Worm (Caenorhabditis elegans): ENCODE measurements around the gene nhr-31.

nhr-31 gene

DNA sequence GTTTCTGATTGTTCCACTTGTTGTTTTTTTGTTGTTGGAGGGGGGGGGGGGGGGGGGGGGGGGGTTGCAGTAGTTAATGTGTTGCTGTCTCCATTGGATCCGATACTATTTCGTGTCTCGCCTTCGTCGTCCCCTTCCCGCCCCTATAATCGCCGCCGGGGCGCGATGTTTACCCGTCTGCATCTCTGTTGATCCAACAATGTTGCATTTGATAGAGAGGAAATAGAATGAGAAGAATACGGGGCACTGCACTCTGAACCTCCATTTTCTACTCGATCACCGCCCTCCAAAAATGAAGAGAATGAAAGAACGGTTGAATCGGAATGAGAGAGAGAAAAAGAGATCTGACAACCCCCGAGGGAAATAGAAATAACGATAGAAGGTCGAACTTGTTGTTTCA lies 38.4 kb upstream of the nhr-31 start:
- TF ChIP-seq nhr-43 (tag; optimal IDR thresholded peaks at IDR 0.05; ENCODE audit: poor library complexity, severe bottlenecking) (peak; percentile 24), ZK546.5 (tag; optimal IDR thresholded peaks at IDR 0.05) (no peak), ceh-28 (tag; optimal IDR thresholded peaks at IDR 0.05) (no peak), ama-1 (optimal IDR thresholded peaks at IDR 0.05) (no peak), pha-4 (tag; optimal IDR thresholded peaks at IDR 0.05) (peak; percentile 10), nhr-23 (tag; optimal IDR thresholded peaks at IDR 0.05) (peak; percentile 64), lin-39 (tag; optimal IDR thresholded peaks at IDR 0.05) (peak; percentile 27), nhr-25 (tag; optimal IDR thresholded peaks at IDR 0.05) (peak; percentile 59), nfya-1 (tag; optimal IDR thresholded peaks at IDR 0.05; ENCODE audit: insufficient read depth) (peak; percentile 22)

DNA sequence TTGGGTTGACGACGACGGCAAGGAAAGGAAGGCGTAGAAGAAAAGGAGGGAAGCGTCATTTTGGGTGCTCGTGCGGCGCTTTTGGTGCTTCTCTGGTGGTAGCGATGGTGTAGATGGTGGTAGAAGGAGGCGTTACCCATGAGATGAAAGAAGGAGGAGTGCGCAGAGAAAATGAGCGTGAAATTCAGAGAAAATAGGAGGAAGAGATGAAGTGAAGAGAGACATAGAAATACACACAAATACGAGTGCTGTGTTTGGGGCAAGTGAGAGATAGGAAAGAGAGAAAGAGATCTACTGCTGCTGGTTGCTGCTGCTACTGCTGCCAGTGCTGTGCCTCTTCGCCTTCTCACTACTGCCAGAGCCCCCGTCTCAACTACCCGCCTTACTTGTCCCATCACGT lies 37.3 kb upstream of the nhr-31 start:
- no peak for TF ChIP-seq aly-2 (tag; optimal IDR thresholded peaks at IDR 0.05)
- TF ChIP-seq ztf-4 (tag; optimal IDR thresholded peaks at IDR 0.05) = no peak
- no peak for TF ChIP-seq fkh-10 (GFP tag; optimal IDR thresholded peaks at IDR 0.05)
- no peak for TF ChIP-seq zag-1 (tag; optimal IDR thresholded peaks at IDR 0.05)
- peak; percentile 80 for TF ChIP-seq hmg-11 (tag; optimal IDR thresholded peaks at IDR 0.05)
- TF ChIP-seq egl-27 (tag; optimal IDR thresholded peaks at IDR 0.05) = no peak
- TF ChIP-seq skn-1 (tag; optimal IDR thresholded peaks at IDR 0.05) = no peak
- no peak for TF ChIP-seq snpc-4 (tag; optimal IDR thresholded peaks at IDR 0.05)
- peak; percentile 51 for TF ChIP-seq lin-15B (tag; optimal IDR thresholded peaks at IDR 0.05)
- no peak for TF ChIP-seq egl-5 (tag; optimal IDR thresholded peaks at IDR 0.05)
- TF ChIP-seq tbx-2 (tag; optimal IDR thresholded peaks at IDR 0.05) = no peak
- TF ChIP-seq nhr-25 (tag; optimal IDR thresholded peaks at IDR 0.05) = no peak
- TF ChIP-seq ceh-82 (tag; optimal IDR thresholded peaks at IDR 0.05) = no peak
- no peak for TF ChIP-seq ceh-16 (tag; optimal IDR thresholded peaks at IDR 0.05)
- peak; percentile 51 for TF ChIP-seq lin-39 (tag; optimal IDR thresholded peaks at IDR 0.05)
- no peak for TF ChIP-seq elt-3 (tag; optimal IDR thresholded peaks at IDR 0.05)
- TF ChIP-seq nfya-1 (tag; optimal IDR thresholded peaks at IDR 0.05; ENCODE audit: insufficient read depth) = peak; percentile 70
- no peak for TF ChIP-seq nhr-43 (tag; optimal IDR thresholded peaks at IDR 0.05; ENCODE audit: poor library complexity, severe bottlenecking)
- TF ChIP-seq nhr-77 (tag; optimal IDR thresholded peaks at IDR 0.05) = no peak

DNA sequence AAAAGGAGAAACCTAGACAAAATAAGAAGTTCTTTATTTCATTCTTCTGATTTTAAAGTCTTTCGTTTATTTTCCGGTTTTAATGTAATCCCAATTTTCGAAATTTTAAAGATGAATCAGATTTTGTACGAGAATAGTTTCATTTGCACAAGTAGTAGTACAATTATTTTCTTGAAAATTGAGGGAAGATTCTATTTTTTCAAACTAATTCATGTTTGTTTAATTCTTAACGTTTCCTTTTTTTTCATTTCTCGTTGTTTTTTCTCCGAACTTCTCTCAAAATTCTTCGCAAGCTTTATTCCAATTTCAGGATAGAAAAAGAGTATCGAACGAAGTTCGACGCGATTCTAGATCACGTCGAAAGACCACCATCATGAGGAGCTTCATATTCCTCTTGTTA lies 33.0 kb upstream of the nhr-31 start, which contains the start of gene sax-7:
sax-7 (plus strand) TSS at position 301 of the 400 bp plus-strand sequence.
- TF ChIP-seq eor-1 (tag; optimal IDR thresholded peaks at IDR 0.05) (no peak), tbx-2 (tag; optimal IDR thresholded peaks at IDR 0.05) (no peak), hmg-11 (tag; optimal IDR thresholded peaks at IDR 0.05) (no peak), elt-3 (tag; optimal IDR thresholded peaks at IDR 0.05) (no peak), lin-15B (tag; optimal IDR thresholded peaks at IDR 0.05) (no peak), skn-1 (tag; optimal IDR thresholded peaks at IDR 0.05) (no peak), sea-2 (GFP tag; optimal IDR thresholded peaks at IDR 0.05) (no peak), ceh-82 (tag; optimal IDR thresholded peaks at IDR 0.05) (no peak), jun-1 (tag; optimal IDR thresholded peaks at IDR 0.05) (no peak), R02D3.7 (tag; optimal IDR thresholded peaks at IDR 0.05) (no peak), ceh-16 (tag; optimal IDR thresholded peaks at IDR 0.05) (no peak), ama-1 (optimal IDR thresholded peaks at IDR 0.05) (no peak), pha-4 (tag; optimal IDR thresholded peaks at IDR 0.05) (no peak), egl-27 (tag; optimal IDR thresholded peaks at IDR 0.05) (no peak), unc-39 (tag; optimal IDR thresholded peaks at IDR 0.05) (no peak)

DNA sequence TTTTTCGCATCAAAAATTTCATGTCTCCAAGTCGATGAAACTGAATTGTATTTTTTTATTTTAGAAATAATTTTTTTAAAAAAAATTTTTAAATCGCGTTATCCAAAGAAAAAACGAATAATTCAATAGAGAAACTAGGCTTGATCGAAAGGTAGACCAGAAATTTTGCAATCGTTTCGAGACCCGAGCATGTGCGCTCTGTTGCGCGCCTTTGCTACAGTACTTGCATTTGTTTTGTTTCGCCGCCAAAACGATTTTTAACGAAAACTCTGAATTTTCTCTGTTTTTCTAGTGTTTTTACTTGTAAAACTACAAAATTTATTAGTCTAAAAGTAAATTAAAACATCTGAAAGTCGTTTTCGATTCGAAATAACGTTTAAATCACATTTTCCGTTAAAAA lies 32.0 kb upstream of the nhr-31 start:
- TF ChIP-seq fos-1 (tag; optimal IDR thresholded peaks at IDR 0.05) (no peak), snpc-4 (tag; optimal IDR thresholded peaks at IDR 0.05) (no peak), nhr-67 (tag; optimal IDR thresholded peaks at IDR 0.05) (no peak), mml-1 (tag; optimal IDR thresholded peaks at IDR 0.05) (no peak), ztf-11 (tag; optimal IDR thresholded peaks at IDR 0.05) (no peak), ZK546.5 (tag; optimal IDR thresholded peaks at IDR 0.05) (no peak), R02D3.7 (tag; optimal IDR thresholded peaks at IDR 0.05) (no peak), fkh-2 (tag; optimal IDR thresholded peaks at IDR 0.05) (no peak), egl-5 (tag; optimal IDR thresholded peaks at IDR 0.05) (no peak), ztf-4 (tag; optimal IDR thresholded peaks at IDR 0.05) (no peak), ama-1 (optimal IDR thresholded peaks at IDR 0.05) (no peak), eor-1 (tag; optimal IDR thresholded peaks at IDR 0.05) (no peak), elt-3 (tag; optimal IDR thresholded peaks at IDR 0.05) (no peak)

DNA sequence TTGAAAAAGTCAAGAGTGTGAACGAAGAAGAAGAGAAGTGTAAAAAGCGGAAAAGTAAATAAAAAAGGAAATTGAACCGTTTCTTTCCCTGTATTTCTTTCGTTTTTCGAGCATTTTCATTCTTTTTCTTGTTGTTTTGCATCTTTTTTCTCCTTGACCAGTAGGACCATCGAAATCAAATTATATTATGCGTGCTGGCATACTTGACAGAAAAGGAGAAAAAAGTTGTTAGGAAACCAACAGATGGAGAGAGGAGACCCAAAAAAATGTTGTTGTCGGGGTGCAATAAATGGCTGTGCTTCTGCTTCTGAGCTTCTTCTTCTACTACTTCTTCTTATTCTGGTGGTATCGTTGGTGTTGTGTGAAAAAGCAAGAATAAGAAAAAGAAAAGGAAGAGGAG lies 24.6 kb upstream of the nhr-31 start:
- peak; percentile 68 for TF ChIP-seq pha-4 (tag; optimal IDR thresholded peaks at IDR 0.05)
- no peak for TF ChIP-seq nhr-77 (tag; optimal IDR thresholded peaks at IDR 0.05)
